Worm (Caenorhabditis elegans): ENCODE measurements around the gene F08F8.10.

F08F8.10 gene

ce11 chrIII:7338693-7339092 lies 18.5 kb downstream of the F08F8.10 start, which contains the start of gene kap-1:
Gene kap-1, plus strand, starts transcription at chrIII:7338835.
- no peak for TF ChIP-seq ceh-83 (GFP tag; optimal IDR thresholded peaks at IDR 0.05)
- no peak for TF ChIP-seq lsy-2 (tag; optimal IDR thresholded peaks at IDR 0.05)
- TF ChIP-seq ztf-11 (tag; optimal IDR thresholded peaks at IDR 0.05): no peak
- no peak for TF ChIP-seq elt-3 (tag; optimal IDR thresholded peaks at IDR 0.05)
- no peak for TF ChIP-seq zip-8 (tag; optimal IDR thresholded peaks at IDR 0.05)
- TF ChIP-seq hlh-1 (tag; optimal IDR thresholded peaks at IDR 0.05): no peak
- no peak for TF ChIP-seq tbx-8 (GFP tag; optimal IDR thresholded peaks at IDR 0.05)
- no peak for TF ChIP-seq pha-4 (tag; optimal IDR thresholded peaks at IDR 0.05)
- no peak for TF ChIP-seq unc-120 (tag; optimal IDR thresholded peaks at IDR 0.05; ENCODE audit: poor library complexity, severe bottlenecking)
- no peak for TF ChIP-seq nhr-12 (tag; optimal IDR thresholded peaks at IDR 0.05)
- no peak for TF ChIP-seq ces-1 (GFP tag; optimal IDR thresholded peaks at IDR 0.05)
- TF ChIP-seq ceh-39 (tag; optimal IDR thresholded peaks at IDR 0.05): no peak
- no peak for TF ChIP-seq blmp-1 (tag; optimal IDR thresholded peaks at IDR 0.05)
- no peak for TF ChIP-seq snpc-4 (tag; optimal IDR thresholded peaks at IDR 0.05)
- TF ChIP-seq bed-3 (GFP tag; optimal IDR thresholded peaks at IDR 0.05): no peak
- no peak for TF ChIP-seq nhr-2 (tag; optimal IDR thresholded peaks at IDR 0.05)

ce11 chrIII:7338009-7338408 lies 19.2 kb downstream of the F08F8.10 start:
- TF ChIP-seq nhr-2 (tag; optimal IDR thresholded peaks at IDR 0.05) (no peak), hlh-1 (tag; optimal IDR thresholded peaks at IDR 0.05) (no peak), nhr-28 (tag; optimal IDR thresholded peaks at IDR 0.05) (no peak), sem-2 (GFP tag; optimal IDR thresholded peaks at IDR 0.05) (no peak), elt-1 (tag; optimal IDR thresholded peaks at IDR 0.05; ENCODE audit: borderline replicate concordance, insufficient read depth) (no peak), drap-1 (GFP tag; optimal IDR thresholded peaks at IDR 0.05) (no peak), tbx-8 (GFP tag; optimal IDR thresholded peaks at IDR 0.05) (no peak), unc-39 (tag; optimal IDR thresholded peaks at IDR 0.05) (no peak), ceh-39 (tag; optimal IDR thresholded peaks at IDR 0.05) (no peak), mls-2 (tag; optimal IDR thresholded peaks at IDR 0.05) (no peak)

ce11 chrIII:7336214-7336613 lies 21.0 kb downstream of the F08F8.10 start, which contains the start of gene gsp-2:
Gene gsp-2, plus strand, starts transcription at chrIII:7336587.
- no peak for TF ChIP-seq ceh-39 (tag; optimal IDR thresholded peaks at IDR 0.05)
- peak; percentile 84 for TF ChIP-seq mep-1 (tag; optimal IDR thresholded peaks at IDR 0.05)
- no peak for TF ChIP-seq tbx-8 (GFP tag; optimal IDR thresholded peaks at IDR 0.05)
- TF ChIP-seq lin-13 (tag; optimal IDR thresholded peaks at IDR 0.05): peak; percentile 33
- peak; percentile 95 for TF ChIP-seq lsy-2 (tag; optimal IDR thresholded peaks at IDR 0.05)
- no peak for TF ChIP-seq mab-5 (tag; optimal IDR thresholded peaks at IDR 0.05)
- TF ChIP-seq nhr-28 (tag; optimal IDR thresholded peaks at IDR 0.05): no peak
- no peak for TF ChIP-seq bed-3 (GFP tag; optimal IDR thresholded peaks at IDR 0.05)
- TF ChIP-seq pha-4 (tag; optimal IDR thresholded peaks at IDR 0.05): peak; percentile 43
- TF ChIP-seq M03D4.4 (tag; optimal IDR thresholded peaks at IDR 0.05): no peak
- peak; percentile 59 for TF ChIP-seq hlh-1 (tag; optimal IDR thresholded peaks at IDR 0.05)
- TF ChIP-seq nhr-76 (tag; optimal IDR thresholded peaks at IDR 0.05): no peak
- TF ChIP-seq ham-2 (GFP tag; optimal IDR thresholded peaks at IDR 0.05): no peak
- no peak for TF ChIP-seq ceh-83 (GFP tag; optimal IDR thresholded peaks at IDR 0.05)
- no peak for TF ChIP-seq nhr-12 (tag; optimal IDR thresholded peaks at IDR 0.05)
- peak; percentile 29 for TF ChIP-seq sptf-1 (tag; optimal IDR thresholded peaks at IDR 0.05)
- TF ChIP-seq cnd-1 (tag; optimal IDR thresholded peaks at IDR 0.05): no peak
- no peak for TF ChIP-seq blmp-1 (tag; optimal IDR thresholded peaks at IDR 0.05)
- TF ChIP-seq unc-120 (tag; optimal IDR thresholded peaks at IDR 0.05; ENCODE audit: poor library complexity, severe bottlenecking): peak; percentile 7
- no peak for TF ChIP-seq unc-39 (tag; optimal IDR thresholded peaks at IDR 0.05)
- TF ChIP-seq nhr-237 (tag; optimal IDR thresholded peaks at IDR 0.05): peak; percentile 73
- no peak for TF ChIP-seq lin-32 (GFP tag; optimal IDR thresholded peaks at IDR 0.05)
- TF ChIP-seq ces-1 (GFP tag; optimal IDR thresholded peaks at IDR 0.05): peak; percentile 45
- TF ChIP-seq ceh-43 (GFP tag; optimal IDR thresholded peaks at IDR 0.05): no peak
- TF ChIP-seq unc-62 (GFP tag; optimal IDR thresholded peaks at IDR 0.05): no peak
- peak; percentile 43 for TF ChIP-seq drap-1 (GFP tag; optimal IDR thresholded peaks at IDR 0.05)
- TF ChIP-seq mls-2 (tag; optimal IDR thresholded peaks at IDR 0.05): no peak
- no peak for TF ChIP-seq sem-2 (GFP tag; optimal IDR thresholded peaks at IDR 0.05)

DNA sequence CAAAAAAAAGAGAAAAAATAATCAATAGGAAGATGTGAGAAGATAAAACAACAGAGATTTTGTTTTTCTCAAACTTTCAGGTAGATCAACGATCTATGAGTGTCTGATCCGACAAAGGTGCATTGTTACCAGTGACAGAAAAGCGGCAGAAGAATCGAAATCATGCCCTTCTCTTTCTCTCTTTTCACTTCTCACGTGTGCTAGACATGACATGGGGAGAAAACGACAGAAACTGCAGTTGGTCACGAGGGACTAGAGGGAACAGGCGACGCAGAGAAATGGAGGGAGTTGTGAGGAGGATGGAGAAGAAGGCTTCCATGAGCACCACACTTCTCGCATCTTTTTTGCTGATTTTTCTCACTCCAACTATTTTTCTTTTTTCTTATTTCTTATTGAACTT lies 22.0 kb downstream of the F08F8.10 start, which contains the start of gene F56C9.10:
TSS of gene F56C9.10 (minus strand) at position 97 of the 400 bp plus-strand sequence.
- TF ChIP-seq sem-2 (GFP tag; optimal IDR thresholded peaks at IDR 0.05) (no peak), ces-1 (GFP tag; optimal IDR thresholded peaks at IDR 0.05) (peak; percentile 32), nhr-237 (tag; optimal IDR thresholded peaks at IDR 0.05) (peak; percentile 48), nhr-2 (tag; optimal IDR thresholded peaks at IDR 0.05) (no peak), cnd-1 (tag; optimal IDR thresholded peaks at IDR 0.05) (peak; percentile 15), ham-2 (GFP tag; optimal IDR thresholded peaks at IDR 0.05) (peak; percentile 9), mep-1 (tag; optimal IDR thresholded peaks at IDR 0.05) (peak; percentile 14), blmp-1 (tag; optimal IDR thresholded peaks at IDR 0.05) (peak; percentile 66), unc-62 (GFP tag; optimal IDR thresholded peaks at IDR 0.05) (peak; percentile 83), ceh-43 (GFP tag; optimal IDR thresholded peaks at IDR 0.05) (no peak), hlh-1 (tag; optimal IDR thresholded peaks at IDR 0.05) (peak; percentile 77), unc-120 (tag; optimal IDR thresholded peaks at IDR 0.05; ENCODE audit: poor library complexity, severe bottlenecking) (peak; percentile 65), mab-5 (tag; optimal IDR thresholded peaks at IDR 0.05) (no peak), mls-2 (tag; optimal IDR thresholded peaks at IDR 0.05) (peak; percentile 6)

Data from whole organism, mixed stage, embryonic.